Worm (Caenorhabditis elegans) whole organism, L1 larva: ENCODE results near the gene sra-2.

Experiments used
- ces-1 ChIP-seq: fragments of 150-350 bp; optimal IDR thresholded peaks from 2 replicates; lab custom pipeline; 2014; ENCODE audit warnings: missing biosample characterization, missing genetic modification reagents, missing genetic modification characterization
- snpc-4 ChIP-seq: fragments of 150-350 bp; optimal IDR thresholded peaks from 2 replicates; lab custom pipeline; 2014; ENCODE audit warnings: missing biosample characterization, missing genetic modification characterization
- tbx-2 ChIP-seq: sonication (generic microtip); optimal IDR thresholded peaks from 2 replicates; lab custom pipeline; 2016; ENCODE audit warnings: missing genetic modification characterization, missing compliant biosample characterization
- ztf-4 ChIP-seq: fragments of 150-350 bp; optimal IDR thresholded peaks from 2 replicates; lab custom pipeline; 2014; ENCODE audit warnings: missing biosample characterization, missing genetic modification characterization

DNA sequence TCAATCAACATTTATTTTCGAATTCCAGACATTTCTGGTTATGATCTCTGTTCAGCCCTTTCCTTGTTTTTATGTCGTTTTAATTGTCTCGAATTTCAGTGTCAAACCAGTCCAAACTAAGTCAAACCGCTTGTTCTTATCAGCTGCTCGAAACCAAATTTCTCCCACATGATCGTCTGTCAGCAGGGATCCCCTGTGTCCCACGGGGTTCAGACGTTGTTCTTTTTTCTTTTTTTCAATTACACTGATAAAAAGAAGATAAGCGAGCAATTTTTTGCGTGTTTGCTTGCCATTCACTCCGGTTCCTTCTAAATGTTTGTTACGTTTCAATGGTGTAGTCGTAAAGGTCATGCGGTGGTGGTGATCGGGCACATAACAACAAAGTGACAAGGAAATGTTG, 26.6 kb upstream of the sra-2 start:
- TF ChIP-seq tbx-2 (tag; lab: Kevin White, UChicago), result no peak
- TF ChIP-seq snpc-4 (tag; lab: Kevin White, UChicago), result no peak
- no peak for TF ChIP-seq ces-1 (GFP tag; lab: Kevin White, UChicago)
- TF ChIP-seq ztf-4 (tag; lab: Kevin White, UChicago), result no peak
